Worm (Caenorhabditis elegans) whole organism, midembryonic: ENCODE results near the gene ZK686.1.

Source experiments
- T22C8.4 ChIP-seq: fragments of 200-800 bp; sonication (Bioruptor generic); IDR thresholded peaks from 2 replicates; pipeline ENCODE4 v1.3.6; 2022; ENCODE audit warnings: missing genetic modification characterization, missing compliant biosample characterization
- flt-1 ChIP-seq: fragments of 200-800 bp; sonication (Bioruptor generic); IDR thresholded peaks from 2 replicates; pipeline ENCODE4 v1.3.6; 2022; ENCODE audit warnings: missing genetic modification characterization, missing compliant biosample characterization
- tab-1 ChIP-seq: fragments of 200-800 bp; sonication (Bioruptor generic); IDR thresholded peaks from 2 replicates; pipeline ENCODE4 v1.3.6; 2022; ENCODE audit warnings: missing genetic modification characterization, missing compliant biosample characterization
- ztf-23 ChIP-seq: fragments of 200-800 bp; sonication (Bioruptor generic); IDR thresholded peaks from 2 replicates; pipeline ENCODE4 v1.3.6; 2022; ENCODE audit warnings: missing genetic modification reagents, missing genetic modification characterization, missing compliant biosample characterization
- ztf-29 ChIP-seq: fragments of 200-800 bp; sonication (Bioruptor generic); IDR thresholded peaks from 2 replicates; pipeline ENCODE4 v1.3.6; 2022; ENCODE audit warnings: missing genetic modification reagents, missing genetic modification characterization, missing compliant biosample characterization

- no peak for TF ChIP-seq ztf-29
- no peak for TF ChIP-seq flt-1 (GFP tag; lab: Robert Waterston, UW)
- no peak for TF ChIP-seq tab-1 (GFP tag; lab: Robert Waterston, UW)
- no peak for TF ChIP-seq T22C8.4 (GFP tag; lab: Robert Waterston, UW)
- no peak for TF ChIP-seq ztf-23 (GFP tag; lab: Robert Waterston, UW)
These were observed 7.8 kb downstream of the ZK686.1 start for ce11 chrIII:7780566-7781238.
